Worm (Caenorhabditis elegans) whole organism, midembryonic: ENCODE data around the gene frpr-1.

Experiments used
- T22C8.4 ChIP-seq: fragments of 200-800 bp; sonication (Bioruptor generic); IDR thresholded peaks from 2 replicates; pipeline ENCODE4 v1.3.6; 2022; ENCODE audit warnings: missing genetic modification characterization, missing compliant biosample characterization
- cog-1 ChIP-seq: sonication (generic microtip); optimal IDR thresholded peaks from 2 replicates; lab custom pipeline; 2016; ENCODE audit warnings: missing genetic modification characterization, missing compliant biosample characterization
- flt-1 ChIP-seq: fragments of 200-800 bp; sonication (Bioruptor generic); IDR thresholded peaks from 2 replicates; pipeline ENCODE4 v1.3.6; 2022; ENCODE audit warnings: missing genetic modification characterization, missing compliant biosample characterization
- klf-2 ChIP-seq: fragments of 200-800 bp; sonication (Bioruptor generic); conservative IDR thresholded peaks from 2 replicates; pipeline ENCODE4 v1.3.6; 2022; ENCODE audit warnings: missing genetic modification reagents, missing genetic modification characterization, missing compliant biosample characterization
- med-1 ChIP-seq: sonication (generic microtip); optimal IDR thresholded peaks from 2 replicates; lab custom pipeline; 2017; ENCODE audit warnings: missing genetic modification characterization, mild to moderate bottlenecking, missing compliant biosample characterization, antibody characterized with exemption, missing genetic modification reagents; ENCODE audit not compliant: insufficient read depth
- ref-1 ChIP-seq: fragments of 200-800 bp; sonication (Bioruptor generic); conservative IDR thresholded peaks from 2 replicates; pipeline ENCODE4 v1.3.6; 2022; ENCODE audit warnings: missing genetic modification reagents, missing genetic modification characterization, missing compliant biosample characterization
- tab-1 ChIP-seq: fragments of 200-800 bp; sonication (Bioruptor generic); IDR thresholded peaks from 2 replicates; pipeline ENCODE4 v1.3.6; 2022; ENCODE audit warnings: missing genetic modification characterization, missing compliant biosample characterization

- TF ChIP-seq klf-2 (GFP tag; lab: Robert Waterston, UW) (no peak), cog-1 (no peak), tab-1 (GFP tag; lab: Robert Waterston, UW) (no peak), T22C8.4 (no peak), ref-1 (GFP tag; lab: Robert Waterston, UW) (no peak), flt-1 (GFP tag; lab: Robert Waterston, UW) (no peak), med-1 (GFP tag; lab: Kevin White, UChicago) (no peak)
Observed at ce11 chrX:8089266-8089909, 40.1 kb downstream of the frpr-1 start.
